Fruit fly (Drosophila melanogaster) S2 (cell line): ENCODE data around the gene Chmp1.

Experiments used
- CG8478 ChIP-seq: fragments of >200 bp; optimal IDR thresholded peaks from 2 replicates; lab custom pipeline; 2018
- CTCF ChIP-seq, 2 experiments: fragments of >200 bp; optimal IDR thresholded peaks; 2 replicates each; lab custom pipeline; 2018

Gene Chmp1

dm6 chr3L:18683846-18684245 is at the start of gene Chmp1:
TSS of gene Chmp1 (minus strand) at chr3L:18684061.
- no peak for TF ChIP-seq CTCF (optimal IDR thresholded peaks at IDR 0.05; lab: Kevin White, UChicago)
- no peak for TF ChIP-seq CG8478 (lab: Kevin White, UChicago)

dm6 chr3L:18723172-18723571 is 39.3 kb upstream of the Chmp1 start, which contains the start of gene CG12477:
TSS of gene CG12477 (minus strand) at chr3L:18723272.
- TF ChIP-seq CG8478 (lab: Kevin White, UChicago) (no peak), CTCF (optimal IDR thresholded peaks at IDR 0.05; lab: Kevin White, UChicago) (no peak)

dm6 chr3L:18698312-18698711 is 14.5 kb upstream of the Chmp1 start, which contains the start of gene Dic4:
TSS of gene Dic4 (minus strand) at chr3L:18698412.
- TF ChIP-seq CTCF (optimal IDR thresholded peaks at IDR 0.05; lab: Kevin White, UChicago), result no peak
- no peak for TF ChIP-seq CG8478 (lab: Kevin White, UChicago)

dm6 chr3L:18693887-18694286 is 10.0 kb upstream of the Chmp1 start, which contains the start of gene CG6893:
TSS of gene CG6893 (plus strand) at chr3L:18694187.
- no peak for TF ChIP-seq CTCF (optimal IDR thresholded peaks at IDR 0.05; lab: Kevin White, UChicago)
- no peak for TF ChIP-seq CG8478 (lab: Kevin White, UChicago)

- TF ChIP-seq CG8478 (lab: Kevin White, UChicago) (no peak), CTCF (optimal IDR thresholded peaks at IDR 0.05; lab: Kevin White, UChicago) (no peak)
Observed at dm6 chr3L:18686220-18686801, 2.5 kb upstream of the Chmp1 start, which contains the start of gene Cyp12c1. TSS of gene Cyp12c1 (minus strand) at chr3L:18686319.

dm6 chr3L:18681550-18682217 is 2.2 kb downstream of the Chmp1 start, which contains the start of the genes Sgf11 and CG32202:
TSS of gene Sgf11 (minus strand) at chr3L:18681836.
TSS of gene CG32202 (plus strand) at chr3L:18682184.
- no peak for TF ChIP-seq CG8478 (lab: Kevin White, UChicago)
- TF ChIP-seq CTCF (optimal IDR thresholded peaks at IDR 0.05; lab: Kevin White, UChicago), result no peak

dm6 chr3L:18675363-18675866 is 8.4 kb downstream of the Chmp1 start, which contains the start of the genes GNBP2 and GNBP1:
TSS of gene GNBP2 (minus strand) at chr3L:18675413.
TSS of gene GNBP1 (plus strand) at chr3L:18675800.
- no peak for TF ChIP-seq CG8478 (lab: Kevin White, UChicago)
- TF ChIP-seq CTCF (optimal IDR thresholded peaks at IDR 0.05; lab: Kevin White, UChicago), result no peak

- no peak for TF ChIP-seq CG8478 (lab: Kevin White, UChicago)
- TF ChIP-seq CTCF (optimal IDR thresholded peaks at IDR 0.05; lab: Kevin White, UChicago), result peak; percentile 37 to 46
Observed at dm6 chr3L:18672986-18673633, 10.8 kb downstream of the Chmp1 start, which contains the start of gene Capr. TSS of gene Capr (minus strand) at chr3L:18673324.

- TF ChIP-seq CG8478 (lab: Kevin White, UChicago) (no peak), CTCF (optimal IDR thresholded peaks at IDR 0.05; lab: Kevin White, UChicago) (no peak)
Observed at dm6 chr3L:18672203-18672602, 11.7 kb downstream of the Chmp1 start.

- TF ChIP-seq CTCF (optimal IDR thresholded peaks at IDR 0.05; lab: Kevin White, UChicago), result no peak
- TF ChIP-seq CG8478 (lab: Kevin White, UChicago), result no peak
Observed at dm6 chr3L:18669874-18670273, 14.0 kb downstream of the Chmp1 start.

- TF ChIP-seq CTCF (optimal IDR thresholded peaks at IDR 0.05; lab: Kevin White, UChicago) (peak; percentile 85 to 92), CG8478 (lab: Kevin White, UChicago) (no peak)
Observed at dm6 chr3L:18667115-18667514, 16.7 kb downstream of the Chmp1 start, which contains the start of gene CG42495. TSS of gene CG42495 (plus strand) at chr3L:18667361.

dm6 chr3L:18665594-18665993 is 18.3 kb downstream of the Chmp1 start:
- TF ChIP-seq CTCF (optimal IDR thresholded peaks at IDR 0.05; lab: Kevin White, UChicago) (no peak), CG8478 (lab: Kevin White, UChicago) (no peak)

dm6 chr3L:18653737-18654136 is 30.1 kb downstream of the Chmp1 start:
- TF ChIP-seq CG8478 (lab: Kevin White, UChicago) (no peak), CTCF (optimal IDR thresholded peaks at IDR 0.05; lab: Kevin White, UChicago) (no peak)

dm6 chr3L:18643222-18643621 is 40.6 kb downstream of the Chmp1 start:
- TF ChIP-seq CG8478 (lab: Kevin White, UChicago), result no peak
- TF ChIP-seq CTCF (optimal IDR thresholded peaks at IDR 0.05; lab: Kevin White, UChicago), result no peak
